Worm (Caenorhabditis elegans) whole organism, L4 larva: ENCODE data around the gene gly-1.
A peak's percentile ranks its signal among the peaks of the same experiment; 100 is the strongest.

Experiments used
- D1046.2 ChIP-seq: fragments of 200-800 bp; sonication (Bioruptor generic); IDR thresholded peaks from 2 replicates; pipeline ENCODE4 v1.3.6; 2022; ENCODE audit warnings: missing genetic modification characterization, missing compliant biosample characterization
- F10B5.3 ChIP-seq: sonication (generic microtip); optimal IDR thresholded peaks from 2 replicates; lab custom pipeline; 2016; ENCODE audit warnings: mild to moderate bottlenecking, missing genetic modification characterization, missing compliant biosample characterization
- F49E8.2 ChIP-seq: sonication (generic microtip); optimal IDR thresholded peaks from 2 replicates; lab custom pipeline; 2016; ENCODE audit warnings: missing compliant biosample characterization, mild to moderate bottlenecking, missing genetic modification characterization, borderline replicate concordance
- R02D3.7 ChIP-seq: fragments of 150-350 bp; sonication (generic microtip); optimal IDR thresholded peaks from 3 replicates; lab custom pipeline; 2014; ENCODE audit warnings: missing biosample characterization, missing genetic modification characterization
- T26A8.4 ChIP-seq: fragments of 200-800 bp; sonication (Bioruptor generic); IDR thresholded peaks from 2 replicates; pipeline ENCODE4 v1.3.6; 2022; ENCODE audit warnings: missing genetic modification characterization, missing compliant biosample characterization
- Y75B8A.6 ChIP-seq: fragments of 200-800 bp; sonication (Bioruptor generic); IDR thresholded peaks from 2 replicates; pipeline ENCODE4 v1.3.6; 2022; ENCODE audit warnings: missing genetic modification reagents, missing genetic modification characterization, missing compliant biosample characterization
- ZK337.2 ChIP-seq: fragments of 200-800 bp; sonication (Bioruptor generic); IDR thresholded peaks from 2 replicates; pipeline ENCODE4 v1.3.6; 2022; ENCODE audit warnings: missing genetic modification reagents, missing genetic modification characterization, missing compliant biosample characterization
- aha-1 ChIP-seq: fragments of 150-350 bp; peaks from one replicate; lab custom pipeline; 2014; ENCODE audit warnings: missing biosample characterization, missing genetic modification characterization
- ama-1 ChIP-seq: fragments of 150-350 bp; optimal IDR thresholded peaks from 2 replicates; lab custom pipeline; 2014; ENCODE audit warnings: inconsistent platforms, mixed read lengths
- arid-1 ChIP-seq: fragments of 200-800 bp; sonication (Bioruptor generic); conservative IDR thresholded peaks from 2 replicates; pipeline ENCODE4 v1.3.6; 2022; ENCODE audit warnings: missing genetic modification reagents, missing genetic modification characterization, missing compliant biosample characterization
- attf-4 ChIP-seq: sonication (generic microtip); optimal IDR thresholded peaks from 3 replicates; lab custom pipeline; 2017; ENCODE audit warnings: missing biosample characterization, missing genetic modification characterization
- ceh-20 ChIP-seq: fragments of 200-800 bp; sonication (Bioruptor generic); IDR thresholded peaks from 2 replicates; pipeline ENCODE4 v1.3.6; 2022; ENCODE audit warnings: missing genetic modification reagents, missing genetic modification characterization, missing compliant biosample characterization
- ceh-28 ChIP-seq: fragments of 150-350 bp; optimal IDR thresholded peaks from 2 replicates; lab custom pipeline; 2014; ENCODE audit warnings: missing biosample characterization, missing genetic modification reagents, missing genetic modification characterization
- ceh-32 ChIP-seq: sonication (generic microtip); optimal IDR thresholded peaks from 2 replicates; lab custom pipeline; 2016; ENCODE audit warnings: mild to moderate bottlenecking, missing genetic modification characterization, missing compliant biosample characterization; ENCODE audit not compliant: poor library complexity
- ceh-44 ChIP-seq: fragments of 200-800 bp; sonication (Bioruptor generic); IDR thresholded peaks from 2 replicates; pipeline ENCODE4 v1.3.6; 2022; ENCODE audit warnings: missing genetic modification reagents, missing genetic modification characterization, missing compliant biosample characterization
- ceh-82 ChIP-seq: sonication (generic microtip); optimal IDR thresholded peaks from 2 replicates; lab custom pipeline; 2017; ENCODE audit warnings: missing biosample characterization, missing genetic modification characterization
- cey-2 ChIP-seq: sonication (generic microtip); optimal IDR thresholded peaks from 3 replicates; lab custom pipeline; 2017; ENCODE audit warnings: missing genetic modification characterization, mild to moderate bottlenecking, missing compliant biosample characterization, antibody characterized with exemption, borderline replicate concordance; ENCODE audit not compliant: insufficient read depth
- daf-16 ChIP-seq, 3 experiments: sonication (generic microtip); optimal IDR thresholded peaks; 2 replicates each; lab custom pipeline; 2016 to 2017; ENCODE audit warnings: missing genetic modification characterization in 3 of 3, missing genetic modification reagents in 3 of 3, mild to moderate bottlenecking in 2 of 3, missing compliant biosample characterization in 2 of 3, missing biosample characterization in 1 of 3, moderate library complexity in 1 of 3
- dmd-9 ChIP-seq: fragments of 200-800 bp; sonication (Bioruptor generic); IDR thresholded peaks from 2 replicates; pipeline ENCODE4 v1.3.6; 2022; ENCODE audit warnings: missing genetic modification reagents, missing genetic modification characterization, missing compliant biosample characterization
- egl-43 ChIP-seq: fragments of 200-800 bp; sonication (Bioruptor generic); IDR thresholded peaks from 2 replicates; pipeline ENCODE4 v1.3.6; 2022; ENCODE audit warnings: missing genetic modification reagents, missing genetic modification characterization, missing compliant biosample characterization
- fos-1 ChIP-seq: fragments of 150-350 bp; optimal IDR thresholded peaks from 2 replicates; lab custom pipeline; 2014; ENCODE audit warnings: missing biosample characterization, missing genetic modification characterization
- hlh-11 ChIP-seq: fragments of 200-800 bp; sonication (Bioruptor generic); optimal IDR thresholded peaks from 2 replicates; lab custom pipeline; 2018; ENCODE audit warnings: mild to moderate bottlenecking, missing genetic modification characterization, missing compliant biosample characterization
- jun-1 ChIP-seq: fragments of 150-350 bp; optimal IDR thresholded peaks from 2 replicates; lab custom pipeline; 2014; ENCODE audit warnings: missing biosample characterization, missing genetic modification reagents, missing genetic modification characterization
- lim-7 ChIP-seq: fragments of 200-800 bp; sonication (Bioruptor generic); IDR thresholded peaks from 2 replicates; pipeline ENCODE4 v1.3.6; 2022; ENCODE audit warnings: missing genetic modification characterization, missing compliant biosample characterization
- lin-13 ChIP-seq: fragments of 150-350 bp; optimal IDR thresholded peaks from 2 replicates; lab custom pipeline; 2014; ENCODE audit warnings: missing biosample characterization, missing genetic modification reagents, missing genetic modification characterization
- lin-39 ChIP-seq: fragments of 150-350 bp; optimal IDR thresholded peaks from 2 replicates; lab custom pipeline; 2014; ENCODE audit warnings: missing biosample characterization, missing genetic modification reagents, missing genetic modification characterization
- lsy-2 ChIP-seq, 2 experiments: fragments of 150-350 bp in 1 of 2; sonication (generic microtip) in 1 of 2; optimal IDR thresholded peaks; 2 replicates each; lab custom pipeline; 2014 to 2017; ENCODE audit warnings: missing biosample characterization in 2 of 2, missing genetic modification characterization in 2 of 2
- madf-9 ChIP-seq: fragments of 200-800 bp; sonication (Bioruptor generic); conservative IDR thresholded peaks from 2 replicates; pipeline ENCODE4 v1.3.6; 2022; ENCODE audit warnings: missing genetic modification reagents, missing genetic modification characterization, missing compliant biosample characterization
- mdt-29 ChIP-seq: fragments of 200-800 bp; sonication (Bioruptor generic); IDR thresholded peaks from 2 replicates; pipeline ENCODE4 v1.3.6; 2022; ENCODE audit warnings: missing genetic modification reagents, missing genetic modification characterization, missing compliant biosample characterization
- mes-2 ChIP-seq: sonication (generic microtip); optimal IDR thresholded peaks from 2 replicates; lab custom pipeline; 2016; ENCODE audit warnings: missing genotype, mild to moderate bottlenecking, missing genetic modification characterization, missing compliant biosample characterization; ENCODE audit not compliant: poor library complexity, severe bottlenecking
- mxl-3 ChIP-seq: fragments of 200-800 bp; sonication (Bioruptor generic); optimal IDR thresholded peaks from 2 replicates; lab custom pipeline; 2018; ENCODE audit warnings: mild to moderate bottlenecking, missing genetic modification characterization, missing compliant biosample characterization
- nhr-10 ChIP-seq: fragments of 150-350 bp; optimal IDR thresholded peaks from 2 replicates; lab custom pipeline; 2014; ENCODE audit warnings: missing biosample characterization, missing genetic modification characterization
- nhr-102 ChIP-seq: sonication (generic microtip); optimal IDR thresholded peaks from 2 replicates; lab custom pipeline; 2016; ENCODE audit warnings: mild to moderate bottlenecking, missing genetic modification characterization, moderate library complexity, missing compliant biosample characterization
- nhr-11 ChIP-seq: fragments of 150-350 bp; optimal IDR thresholded peaks from 2 replicates; lab custom pipeline; 2014; ENCODE audit warnings: missing biosample characterization, missing genetic modification characterization
- nhr-111 ChIP-seq: fragments of 200-800 bp; sonication (Bioruptor generic); optimal IDR thresholded peaks from 2 replicates; lab custom pipeline; 2018; ENCODE audit warnings: mild to moderate bottlenecking, missing genetic modification characterization, missing compliant biosample characterization
- nhr-25 ChIP-seq: sonication (generic microtip); optimal IDR thresholded peaks from 2 replicates; lab custom pipeline; 2017; ENCODE audit warnings: missing genetic modification characterization, mild to moderate bottlenecking, missing compliant biosample characterization, antibody characterized with exemption, moderate library complexity, borderline replicate concordance; ENCODE audit not compliant: insufficient read depth
- nhr-28 ChIP-seq: fragments of 150-350 bp; optimal IDR thresholded peaks from 2 replicates; lab custom pipeline; 2014; ENCODE audit warnings: missing biosample characterization, missing genetic modification characterization
- nhr-41 ChIP-seq: fragments of 200-800 bp; sonication (Bioruptor generic); IDR thresholded peaks from 2 replicates; pipeline ENCODE4 v1.3.6; 2022; ENCODE audit warnings: missing genetic modification reagents, missing genetic modification characterization, missing compliant biosample characterization
- nhr-42 ChIP-seq: fragments of 200-800 bp; sonication (Bioruptor generic); IDR thresholded peaks from 2 replicates; pipeline ENCODE4 v1.3.6; 2022; ENCODE audit warnings: missing genetic modification characterization, missing compliant biosample characterization
- nhr-6 ChIP-seq: fragments of 150-350 bp; optimal IDR thresholded peaks from 2 replicates; lab custom pipeline; 2014; ENCODE audit warnings: missing biosample characterization, missing genetic modification characterization
- php-3 ChIP-seq: fragments of 200-800 bp; sonication (Bioruptor generic); IDR thresholded peaks from 2 replicates; pipeline ENCODE4 v1.3.6; 2022; ENCODE audit warnings: missing genetic modification reagents, missing genetic modification characterization, missing compliant biosample characterization
- rbr-2 ChIP-seq: sonication (generic microtip); optimal IDR thresholded peaks from 2 replicates; lab custom pipeline; 2016; ENCODE audit warnings: missing genotype, missing genetic modification characterization, missing compliant biosample characterization
- sdz-12 ChIP-seq: fragments of 200-800 bp; sonication (Bioruptor generic); optimal IDR thresholded peaks from 2 replicates; lab custom pipeline; 2018; ENCODE audit warnings: mild to moderate bottlenecking, missing genetic modification characterization, missing compliant biosample characterization
- skn-1 ChIP-seq: fragments of 150-350 bp; optimal IDR thresholded peaks from 2 replicates; lab custom pipeline; 2014; ENCODE audit warnings: missing biosample characterization, missing genetic modification characterization
- snpc-1.2 ChIP-seq: fragments of 200-800 bp; sonication (Bioruptor generic); IDR thresholded peaks from 2 replicates; pipeline ENCODE4 v1.3.6; 2022; ENCODE audit warnings: missing genetic modification reagents, missing genetic modification characterization, missing compliant biosample characterization
- spr-3 ChIP-seq: fragments of 200-800 bp; sonication (Bioruptor generic); optimal IDR thresholded peaks from 2 replicates; lab custom pipeline; 2018; ENCODE audit warnings: mild to moderate bottlenecking, missing genetic modification characterization, missing compliant biosample characterization
- unc-62 ChIP-seq, 3 experiments: fragments of 150-350 bp in 1 of 3; sonication (generic microtip); optimal IDR thresholded peaks in 2 of 3; peaks in 1 of 3; 1 replicate in 1 of 3; 2 replicates in 2 of 3; lab custom pipeline; 2014 to 2017; ENCODE audit warnings: missing biosample characterization in 3 of 3, missing genetic modification characterization in 3 of 3, missing genetic modification reagents in 3 of 3, missing genotype in 1 of 3
- zfp-2 ChIP-seq: sonication (generic microtip); optimal IDR thresholded peaks from 2 replicates; lab custom pipeline; 2016; ENCODE audit warnings: mild to moderate bottlenecking, missing genetic modification characterization, missing compliant biosample characterization
- zfp-3 ChIP-seq: fragments of 200-800 bp; sonication (Bioruptor generic); conservative IDR thresholded peaks from 2 replicates; pipeline ENCODE4 v1.3.6; 2022; ENCODE audit warnings: missing genetic modification reagents, missing genetic modification characterization, missing compliant biosample characterization

The gly-1 gene

DNA sequence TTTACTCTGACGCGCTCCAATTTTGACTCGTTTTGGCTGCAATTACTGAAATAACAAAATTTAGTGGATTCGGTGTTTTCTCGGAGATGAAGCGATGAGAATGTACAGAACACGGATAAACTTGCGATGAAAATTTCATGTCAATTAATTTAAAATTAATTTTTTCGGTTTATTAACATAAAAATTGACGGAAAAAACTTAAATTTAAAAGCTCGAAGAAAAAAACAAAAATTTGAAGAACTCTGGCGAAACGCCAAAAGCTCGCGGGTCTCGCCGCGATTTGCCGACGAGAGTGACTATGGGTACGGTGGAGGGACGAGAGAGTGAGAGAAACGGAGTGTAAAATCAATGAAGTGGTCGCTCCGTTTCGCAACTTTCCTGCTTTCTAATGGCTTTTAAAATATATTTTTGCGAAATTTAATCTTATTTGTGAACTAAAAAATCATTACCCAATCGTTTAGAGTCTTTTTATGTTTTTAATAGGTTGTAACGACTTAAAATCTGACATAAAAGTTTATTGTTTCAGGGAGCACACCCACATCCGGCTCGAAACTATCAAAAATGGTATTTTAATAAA lies 33.2 kb downstream of the gly-1 start, which contains the start of the genes gmps-1 and cap-2 (continued):
- no peak for TF ChIP-seq nhr-41
- peak; percentile 83 for TF ChIP-seq php-3
- peak; percentile 97 for TF ChIP-seq arid-1 (GFP tag; lab: Robert Waterston, UW)
- TF ChIP-seq lsy-2 (tag; optimal IDR thresholded peaks at IDR 0.05; lab: Kevin White, UChicago) = peak; percentile 100
- peak; percentile 54 for TF ChIP-seq ama-1 (lab: Kevin White, UChicago)
- peak; percentile 95 for TF ChIP-seq ceh-20
- peak; percentile 93 for TF ChIP-seq dmd-9
- TF ChIP-seq nhr-111 = no peak
- peak; percentile 93 for TF ChIP-seq nhr-11 (tag; lab: Kevin White, UChicago)
- peak; percentile 79 for TF ChIP-seq jun-1 (tag; lab: Kevin White, UChicago)
- TF ChIP-seq madf-9 = peak; percentile 88
- no peak for TF ChIP-seq skn-1 (tag; lab: Kevin White, UChicago)
- TF ChIP-seq mxl-3 (GFP tag; lab: Kevin White, UChicago) = peak; percentile 48
- TF ChIP-seq zfp-2 (tag; lab: Kevin White, UChicago) = peak; percentile 74
- TF ChIP-seq T26A8.4 = peak; percentile 98
- peak; percentile 42 to 91 for TF ChIP-seq daf-16 (GFP tag; optimal IDR thresholded peaks at IDR 0.05; lab: Kevin White, UChicago)
- peak; percentile 60 for TF ChIP-seq daf-16 (tag; optimal IDR thresholded peaks at IDR 0.05; lab: Kevin White, UChicago)
- TF ChIP-seq fos-1 (tag; lab: Kevin White, UChicago) = peak; percentile 58
- TF ChIP-seq F10B5.3 (tag; lab: Kevin White, UChicago) = peak; percentile 90
- TF ChIP-seq nhr-10 = peak; percentile 19
- TF ChIP-seq Y75B8A.6 (GFP tag; lab: Robert Waterston, UW) = no peak
- TF ChIP-seq nhr-6 (tag; lab: Kevin White, UChicago) = peak; percentile 93
- peak; percentile 75 for TF ChIP-seq snpc-1.2 (GFP tag; lab: Robert Waterston, UW)
- peak; percentile 92 for TF ChIP-seq egl-43 (GFP tag; lab: Robert Waterston, UW)
- TF ChIP-seq nhr-42 = peak; percentile 94
- TF ChIP-seq mdt-29 (GFP tag; lab: Robert Waterston, UW) = peak; percentile 91
- peak; percentile 95 for TF ChIP-seq hlh-11
- peak; percentile 96 for TF ChIP-seq mes-2 (tag; lab: Kevin White, UChicago)
- no peak for TF ChIP-seq attf-4 (tag; lab: Kevin White, UChicago)
- no peak for TF ChIP-seq cey-2 (tag; lab: Kevin White, UChicago)
- TF ChIP-seq lin-39 (tag; lab: Kevin White, UChicago) = peak; percentile 67
- peak; percentile 95 for TF ChIP-seq rbr-2
- TF ChIP-seq aha-1 (tag; lab: Kevin White, UChicago) = peak; percentile 96
- TF ChIP-seq F49E8.2 (tag; lab: Kevin White, UChicago) = peak; percentile 75
- peak; percentile 33 for TF ChIP-seq sdz-12 (GFP tag; lab: Kevin White, UChicago)
- TF ChIP-seq nhr-25 = peak; percentile 49
- TF ChIP-seq D1046.2 = peak; percentile 7; the same call in 1 of the 2 replicates
- TF ChIP-seq nhr-28 (tag; lab: Kevin White, UChicago) = peak; percentile 87
- TF ChIP-seq ceh-28 (tag; lab: Kevin White, UChicago) = peak; percentile 75
- peak; percentile 82 for TF ChIP-seq lin-13 (GFP tag; lab: Kevin White, UChicago)
- no peak for TF ChIP-seq lim-7 (GFP tag; lab: Robert Waterston, UW)
- TF ChIP-seq nhr-102 (tag; lab: Kevin White, UChicago) = peak; percentile 96
- TF ChIP-seq spr-3 (GFP tag; lab: Kevin White, UChicago) = peak; percentile 92
- TF ChIP-seq ceh-44 (GFP tag; lab: Robert Waterston, UW) = no peak
- TF ChIP-seq R02D3.7 (tag; lab: Kevin White, UChicago) = peak; percentile 48
- peak; percentile 86 for TF ChIP-seq zfp-3 (GFP tag; lab: Robert Waterston, UW)
- no peak for TF ChIP-seq ceh-82 (tag; lab: Kevin White, UChicago)
- TF ChIP-seq unc-62 (GFP tag; optimal IDR thresholded peaks at IDR 0.05 in 1 of 2; lab: Kevin White, UChicago) = peak in 1 of 2 experiments; percentile 58
- no peak for TF ChIP-seq unc-62 (tag; optimal IDR thresholded peaks at IDR 0.05; lab: Kevin White, UChicago)
- peak; percentile 81 for TF ChIP-seq ceh-32 (tag; lab: Kevin White, UChicago)
- TF ChIP-seq ZK337.2 (GFP tag; lab: Robert Waterston, UW) = peak; percentile 89
